Worm (Caenorhabditis elegans) whole organism, L4/young adult: Measurements from ENCODE around the gene F21C10.9.

Experiments used
- W03F9.2 ChIP-seq: fragments of 150-350 bp; optimal IDR thresholded peaks from 2 replicates; lab custom pipeline; 2014; ENCODE audit warnings: missing biosample characterization, missing genetic modification characterization
- dao-5 ChIP-seq: sonication (generic microtip); optimal IDR thresholded peaks from 2 replicates; lab custom pipeline; 2016; ENCODE audit warnings: missing genotype, missing genetic modification characterization, moderate library complexity, missing compliant biosample characterization
- him-1 ChIP-seq: sonication (generic microtip); optimal IDR thresholded peaks from 2 replicates; lab custom pipeline; 2016; ENCODE audit warnings: missing genotype, missing genetic modification reagents, missing genetic modification characterization, missing compliant biosample characterization

ce11 chrV:9056253-9056652, 42.2 kb downstream of the F21C10.9 start, which contains the start of gene C25E10.10:
- no peak for TF ChIP-seq W03F9.2 (tag; lab: Kevin White, UChicago)
- TF ChIP-seq dao-5: no peak
- TF ChIP-seq him-1 (tag; lab: Kevin White, UChicago): no peak
